Worm (Caenorhabditis elegans) whole organism, midembryonic: ENCODE results near the gene T04G9.4.

ENCODE experiments used
- klf-2 ChIP-seq: fragments of 200-800 bp; sonication (Bioruptor generic); conservative IDR thresholded peaks from 2 replicates; pipeline ENCODE4 v1.3.6; 2022; ENCODE audit warnings: missing genetic modification reagents, missing genetic modification characterization, missing compliant biosample characterization
- ztf-23 ChIP-seq: fragments of 200-800 bp; sonication (Bioruptor generic); IDR thresholded peaks from 2 replicates; pipeline ENCODE4 v1.3.6; 2022; ENCODE audit warnings: missing genetic modification reagents, missing genetic modification characterization, missing compliant biosample characterization
- ztf-29 ChIP-seq: fragments of 200-800 bp; sonication (Bioruptor generic); IDR thresholded peaks from 2 replicates; pipeline ENCODE4 v1.3.6; 2022; ENCODE audit warnings: missing genetic modification reagents, missing genetic modification characterization, missing compliant biosample characterization

DNA sequence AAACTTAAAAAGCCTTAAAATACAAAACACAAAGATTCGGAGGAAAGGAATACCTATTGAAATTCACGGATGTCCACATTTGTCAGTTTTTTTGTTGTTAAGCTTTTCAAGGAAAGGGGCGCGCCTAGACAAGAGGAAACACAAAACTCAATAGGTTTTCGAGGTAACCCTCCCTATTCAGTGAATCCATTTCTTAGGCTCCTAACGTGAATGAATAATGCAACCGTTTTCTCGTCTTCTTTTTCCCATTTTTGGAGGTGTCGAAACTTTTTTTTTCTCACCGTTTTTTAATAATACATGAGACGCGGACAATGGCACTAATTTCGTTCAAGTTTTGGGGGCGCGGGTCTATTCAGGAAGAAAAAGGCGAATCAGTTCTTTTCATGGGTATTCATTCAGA, 35.3 kb upstream of the T04G9.4 start:
- TF ChIP-seq ztf-23 (GFP tag; lab: Robert Waterston, UW) (no peak), klf-2 (GFP tag; lab: Robert Waterston, UW) (no peak), ztf-29 (no peak)
